Fruit fly (Drosophila melanogaster): ENCODE data around the gene wnd.

DNA sequence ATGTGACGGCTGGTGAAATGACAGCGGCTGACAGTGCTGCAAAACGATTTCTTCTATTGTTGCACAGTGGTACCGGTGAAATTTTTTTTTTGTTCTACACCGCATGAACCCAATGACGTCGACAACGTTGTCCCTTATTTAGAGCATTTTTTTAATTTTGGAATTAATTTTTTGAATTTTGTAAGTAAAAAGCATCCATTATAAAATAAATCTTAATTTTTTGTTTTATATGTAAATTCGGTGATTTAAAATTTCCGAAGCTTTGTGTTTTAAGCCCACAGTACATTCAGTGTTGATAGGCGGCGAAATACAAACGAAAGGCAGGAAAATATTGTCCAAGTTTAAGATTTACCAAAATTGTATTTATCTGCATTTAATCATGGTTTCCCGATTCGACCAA is 23.4 kb downstream of the wnd start, which contains the start of the genes Lon and PIG-F:
- peak; percentile 89 for TF ChIP-seq CkIIα-i1 (GFP tag; IDR thresholded peaks at IDR 0.05)
- peak; percentile 98 for TF ChIP-seq CG8388 (GFP tag; optimal IDR thresholded peaks at IDR 0.05)
- TF ChIP-seq esg (GFP tag; conservative IDR thresholded peaks at IDR 0.05), result peak; percentile 98
- TF ChIP-seq dysf (GFP tag; IDR thresholded peaks at IDR 0.05), result peak; percentile 99

Data from whole organism, embryonic.